Worm (Caenorhabditis elegans): Measurements from ENCODE around the gene clc-20.
A peak's percentile ranks its signal among the peaks of the same experiment; 100 is the strongest.

The clc-20 gene

DNA sequence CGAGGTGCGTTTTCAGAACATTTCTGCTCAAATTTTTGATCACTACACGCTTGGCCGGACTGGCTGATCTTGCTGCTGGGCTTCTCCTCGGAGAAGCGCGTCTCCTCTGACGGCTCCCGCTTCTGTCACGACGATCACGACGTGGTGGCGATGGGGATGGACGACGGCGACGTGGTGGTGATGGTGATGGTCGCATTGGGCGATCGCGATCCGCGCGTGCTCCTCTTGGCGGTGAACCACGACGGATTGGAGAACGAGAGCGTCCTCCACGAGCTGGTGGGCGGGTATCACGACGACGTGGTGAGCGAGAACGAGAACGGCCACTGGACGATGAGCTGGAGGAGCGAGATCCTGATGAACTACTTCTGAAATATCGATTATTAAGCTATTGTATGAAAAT lies 19.0 kb upstream of the clc-20 start:
- TF ChIP-seq tbx-2 (tag; optimal IDR thresholded peaks at IDR 0.05) (no peak), nhr-23 (tag; optimal IDR thresholded peaks at IDR 0.05) (no peak), nfya-1 (tag; optimal IDR thresholded peaks at IDR 0.05; ENCODE audit: insufficient read depth) (no peak), ZK546.5 (tag; optimal IDR thresholded peaks at IDR 0.05) (no peak), unc-39 (tag; optimal IDR thresholded peaks at IDR 0.05) (no peak), egl-27 (tag; optimal IDR thresholded peaks at IDR 0.05) (no peak), pha-4 (tag; optimal IDR thresholded peaks at IDR 0.05) (no peak), elt-1 (tag; optimal IDR thresholded peaks at IDR 0.05) (no peak), nhr-77 (tag; optimal IDR thresholded peaks at IDR 0.05) (no peak), ceh-82 (tag; optimal IDR thresholded peaks at IDR 0.05) (no peak), nhr-25 (tag; optimal IDR thresholded peaks at IDR 0.05) (no peak), elt-3 (tag; optimal IDR thresholded peaks at IDR 0.05) (no peak), jun-1 (tag; optimal IDR thresholded peaks at IDR 0.05) (no peak), nhr-237 (tag; optimal IDR thresholded peaks at IDR 0.05) (no peak), daf-12 (tag; optimal IDR thresholded peaks at IDR 0.05) (no peak)

DNA sequence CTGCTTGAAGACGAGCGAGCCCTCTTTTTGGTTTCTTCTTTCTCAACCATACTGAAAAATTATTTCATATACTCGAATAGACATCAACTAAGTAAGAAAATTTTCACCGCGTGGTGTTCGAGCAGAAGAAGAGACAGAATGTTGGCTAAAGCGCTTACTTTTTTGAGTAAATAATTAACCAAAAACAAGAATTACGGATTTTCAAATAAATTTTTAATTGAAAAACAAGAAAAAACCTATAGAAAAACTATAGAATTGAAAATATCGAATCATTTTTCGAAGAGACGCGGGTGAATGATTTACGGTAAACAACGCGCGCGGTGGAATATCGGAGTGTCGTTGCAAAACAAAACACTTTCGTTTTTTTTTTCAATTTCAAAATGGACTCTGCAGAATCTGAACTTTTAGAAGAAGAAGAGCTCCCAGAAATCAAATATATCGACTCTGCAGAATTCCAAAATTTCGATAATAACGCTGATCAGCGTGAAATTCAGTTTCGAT lies 18.5 kb upstream of the clc-20 start, which contains the start of the genes rnp-5 and tag-51:
rnp-5 (minus strand) TSS at position 51 of the 501 bp plus-strand sequence.
tag-51 (plus strand) TSS at position 363 of the 501 bp plus-strand sequence.
- TF ChIP-seq pha-4 (tag; optimal IDR thresholded peaks at IDR 0.05) (peak; percentile 53), R02D3.7 (tag; optimal IDR thresholded peaks at IDR 0.05) (peak; percentile 51), hmg-11 (tag; optimal IDR thresholded peaks at IDR 0.05) (no peak), mml-1 (tag; optimal IDR thresholded peaks at IDR 0.05) (no peak), ama-1 (optimal IDR thresholded peaks at IDR 0.05) (no peak), mdl-1 (tag; optimal IDR thresholded peaks at IDR 0.05) (no peak), lin-15B (tag; optimal IDR thresholded peaks at IDR 0.05) (peak; percentile 21), nhr-23 (tag; optimal IDR thresholded peaks at IDR 0.05) (no peak), snpc-4 (tag; optimal IDR thresholded peaks at IDR 0.05) (no peak), egl-27 (tag; optimal IDR thresholded peaks at IDR 0.05) (no peak), fkh-2 (tag; optimal IDR thresholded peaks at IDR 0.05) (no peak)

DNA sequence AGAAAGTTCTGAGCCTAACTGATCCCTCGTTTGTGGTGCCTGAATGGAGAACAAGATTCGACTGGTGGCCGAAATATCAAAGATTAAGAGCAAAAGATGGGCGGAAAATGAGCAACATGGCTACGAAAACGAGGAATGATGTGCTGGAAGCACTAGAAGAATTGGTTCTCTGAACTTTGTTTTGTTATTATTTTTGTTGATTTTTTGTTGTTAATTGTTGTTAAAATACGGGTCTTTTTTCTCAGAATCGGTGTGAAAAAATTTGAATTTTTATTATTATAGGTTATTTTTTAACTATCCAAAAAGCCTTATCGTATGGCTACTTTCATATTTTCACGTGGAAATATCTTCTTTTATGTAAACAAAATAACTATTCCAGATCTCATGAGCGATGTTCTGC lies 16.1 kb upstream of the clc-20 start, which contains the start of gene K02F3.12:
K02F3.12 (plus strand) TSS at position 301 of the 400 bp plus-strand sequence.
- TF ChIP-seq fos-1 (tag; optimal IDR thresholded peaks at IDR 0.05): no peak
- TF ChIP-seq unc-62 (GFP tag; optimal IDR thresholded peaks at IDR 0.05): no peak
- no peak for TF ChIP-seq hmg-11 (tag; optimal IDR thresholded peaks at IDR 0.05)
- TF ChIP-seq nhr-237 (tag; optimal IDR thresholded peaks at IDR 0.05): no peak
- no peak for TF ChIP-seq nhr-12 (tag; optimal IDR thresholded peaks at IDR 0.05)
- no peak for TF ChIP-seq pha-4 (tag; optimal IDR thresholded peaks at IDR 0.05)
- no peak for TF ChIP-seq ztf-4 (tag; optimal IDR thresholded peaks at IDR 0.05)
- no peak for TF ChIP-seq nhr-67 (tag; optimal IDR thresholded peaks at IDR 0.05)
- TF ChIP-seq nhr-28 (tag; optimal IDR thresholded peaks at IDR 0.05): no peak
- TF ChIP-seq pqm-1 (tag; optimal IDR thresholded peaks at IDR 0.05): no peak
- no peak for TF ChIP-seq eor-1 (tag; optimal IDR thresholded peaks at IDR 0.05)
- TF ChIP-seq unc-39 (tag; optimal IDR thresholded peaks at IDR 0.05): no peak
- no peak for TF ChIP-seq ama-1 (optimal IDR thresholded peaks at IDR 0.05)
- no peak for TF ChIP-seq aly-2 (tag; optimal IDR thresholded peaks at IDR 0.05)
- no peak for TF ChIP-seq lsy-12 (tag; optimal IDR thresholded peaks at IDR 0.05)

DNA sequence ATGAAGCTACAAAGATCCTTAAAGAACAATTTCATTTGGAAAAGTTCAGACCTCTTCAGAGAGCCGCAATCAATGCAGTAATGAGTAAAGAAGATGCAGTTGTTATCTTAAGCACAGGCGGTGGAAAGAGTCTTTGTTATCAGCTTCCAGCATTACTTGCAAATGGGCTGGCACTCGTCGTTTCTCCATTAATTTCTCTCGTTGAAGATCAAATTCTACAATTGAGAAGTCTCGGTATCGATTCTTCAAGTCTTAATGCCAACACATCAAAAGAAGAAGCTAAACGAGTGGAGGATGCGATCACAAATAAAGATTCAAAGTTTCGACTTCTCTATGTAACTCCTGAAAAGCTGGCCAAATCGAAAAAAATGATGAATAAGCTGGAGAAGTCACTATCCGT lies 15.5 kb upstream of the clc-20 start:
- TF ChIP-seq egl-5 (tag; optimal IDR thresholded peaks at IDR 0.05): no peak
- no peak for TF ChIP-seq unc-39 (tag; optimal IDR thresholded peaks at IDR 0.05)
- TF ChIP-seq mml-1 (tag; optimal IDR thresholded peaks at IDR 0.05): no peak
- TF ChIP-seq ama-1 (optimal IDR thresholded peaks at IDR 0.05): no peak
- no peak for TF ChIP-seq ztf-4 (tag; optimal IDR thresholded peaks at IDR 0.05)
- no peak for TF ChIP-seq pha-4 (tag; optimal IDR thresholded peaks at IDR 0.05)
- TF ChIP-seq eor-1 (tag; optimal IDR thresholded peaks at IDR 0.05): no peak

DNA sequence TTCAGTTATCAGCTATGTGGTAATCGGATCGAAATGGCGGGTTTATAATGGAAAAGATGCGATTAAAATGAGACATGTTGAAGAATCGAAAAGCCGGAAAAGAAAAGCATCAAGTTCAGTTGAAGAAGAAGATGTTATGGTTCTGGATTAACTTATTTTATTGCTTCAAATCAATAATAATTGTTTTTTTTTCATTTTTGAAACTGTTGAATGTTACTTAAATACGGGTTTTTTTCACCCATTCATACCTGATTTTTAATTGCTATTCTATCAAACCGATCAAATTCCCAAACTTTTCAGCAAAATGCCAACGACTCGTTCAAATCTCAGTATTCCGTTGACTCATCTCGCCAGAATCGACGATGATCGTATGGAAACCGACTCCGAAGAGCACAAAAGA lies 12.5 kb upstream of the clc-20 start, which contains the start of gene exos-4.2:
exos-4.2 (plus strand) TSS at position 301 of the 400 bp plus-strand sequence.
- TF ChIP-seq eor-1 (tag; optimal IDR thresholded peaks at IDR 0.05) (no peak), fkh-10 (GFP tag; optimal IDR thresholded peaks at IDR 0.05) (no peak), zag-1 (tag; optimal IDR thresholded peaks at IDR 0.05) (no peak), ztf-4 (tag; optimal IDR thresholded peaks at IDR 0.05) (no peak), ztf-11 (tag; optimal IDR thresholded peaks at IDR 0.05) (no peak), nhr-11 (tag; optimal IDR thresholded peaks at IDR 0.05) (no peak), nhr-67 (tag; optimal IDR thresholded peaks at IDR 0.05) (no peak), nhr-25 (tag; optimal IDR thresholded peaks at IDR 0.05) (no peak), hmg-11 (tag; optimal IDR thresholded peaks at IDR 0.05) (no peak), nhr-43 (tag; optimal IDR thresholded peaks at IDR 0.05; ENCODE audit: poor library complexity, severe bottlenecking) (no peak), elt-1 (tag; optimal IDR thresholded peaks at IDR 0.05) (no peak), nhr-28 (tag; optimal IDR thresholded peaks at IDR 0.05) (no peak), skn-1 (tag; optimal IDR thresholded peaks at IDR 0.05) (no peak), lsy-12 (tag; optimal IDR thresholded peaks at IDR 0.05) (no peak), fkh-2 (tag; optimal IDR thresholded peaks at IDR 0.05) (no peak), ceh-28 (tag; optimal IDR thresholded peaks at IDR 0.05) (no peak), sea-2 (GFP tag; optimal IDR thresholded peaks at IDR 0.05) (no peak), elt-3 (tag; optimal IDR thresholded peaks at IDR 0.05) (no peak), aly-2 (tag; optimal IDR thresholded peaks at IDR 0.05) (no peak)
